Fruit fly (Drosophila melanogaster): ENCODE measurements around the gene CG8892.

- no peak for TF ChIP-seq CG8478 (optimal IDR thresholded peaks at IDR 0.05)
- TF ChIP-seq psq (optimal IDR thresholded peaks at IDR 0.05): no peak
- TF ChIP-seq usp (GFP tag; optimal IDR thresholded peaks at IDR 0.05): no peak
- TF ChIP-seq pan (optimal IDR thresholded peaks at IDR 0.05): no peak
Observed at dm6 chr2L:4982098-4982646, 780 bp upstream of the CG8892 start.

Measured in whole organism.